Worm (Caenorhabditis elegans) whole organism, mixed stage, embryonic: ENCODE measurements around the gene F35D2.6.

ENCODE experiments used
- ces-1 ChIP-seq: fragments of 150-350 bp; optimal IDR thresholded peaks from 2 replicates; lab custom pipeline; 2014; ENCODE audit warnings: missing biosample characterization, missing genetic modification reagents, missing genetic modification characterization
- elt-3 ChIP-seq: fragments of 150-350 bp; optimal IDR thresholded peaks from 2 replicates; lab custom pipeline; 2014; ENCODE audit warnings: missing biosample characterization, missing genetic modification characterization
- hlh-1 ChIP-seq: fragments of 150-350 bp; optimal IDR thresholded peaks from 2 replicates; lab custom pipeline; 2014; ENCODE audit warnings: missing biosample characterization, missing genetic modification reagents, missing genetic modification characterization
- lin-13 ChIP-seq: fragments of 150-350 bp; optimal IDR thresholded peaks from 2 replicates; lab custom pipeline; 2014; ENCODE audit warnings: missing biosample characterization, missing genetic modification characterization
- nhr-12 ChIP-seq: fragments of 150-350 bp; optimal IDR thresholded peaks from 2 replicates; lab custom pipeline; 2014; ENCODE audit warnings: missing biosample characterization, missing genetic modification characterization

- TF ChIP-seq ces-1 (GFP tag; lab: Kevin White, UChicago) (peak; percentile 11), lin-13 (no peak), hlh-1 (tag; lab: Kevin White, UChicago) (no peak), elt-3 (tag; lab: Kevin White, UChicago) (no peak), nhr-12 (tag; lab: Kevin White, UChicago) (no peak)
Observed at ce11 chrII:7616141-7616540, 38.6 kb downstream of the F35D2.6 start, which contains the start of gene cdc-42.
